In genomic region chrX:5524240-5524881, dm6 we compare ENCODE assay signal across 6 fruit fly cellular contexts.
TF ChIP-seq lines count a peak whose summit lies in the region.

No protein-coding gene starts in this region.

- TF ChIP-seq CTCF in S2 (optimal IDR thresholded peaks at IDR 0.05; lab: Kevin White, UChicago) = peak; percentile 98 to 100
- peak; percentile 94 for TF ChIP-seq CTCF in whole organism, embryonic (GFP tag; optimal IDR thresholded peaks at IDR 0.05; lab: Kevin White, UChicago)

TF ChIP-seq in whole organism, adult, 20 proteins besides CTCF, POLR2A, EP300 and RAD21:
- TF ChIP-seq Mnt (GFP tag; optimal IDR thresholded peaks at IDR 0.05; lab: Kevin White, UChicago) (no peak), pad (GFP tag; optimal IDR thresholded peaks at IDR 0.05; lab: Kevin White, UChicago) (peak; percentile 95), kay (GFP tag; lab: Kevin White, UChicago; ENCODE audit: borderline replicate concordance) (peak; percentile 78), cic (GFP tag; optimal IDR thresholded peaks at IDR 0.05; lab: Kevin White, UChicago) (peak; percentile 6), ovo (GFP tag; optimal IDR thresholded peaks at IDR 0.05; lab: Kevin White, UChicago) (peak; percentile 36), CG7045 (GFP tag; optimal IDR thresholded peaks at IDR 0.05; lab: Kevin White, UChicago) (no peak), toe (GFP tag; optimal IDR thresholded peaks at IDR 0.05; lab: Kevin White, UChicago) (no peak)

TF ChIP-seq in whole organism, embryonic, 481 proteins besides CTCF, POLR2A, EP300 and RAD21 (continues in another document):
- TF ChIP-seq kah (GFP tag; optimal IDR thresholded peaks at IDR 0.05; lab: Kevin White, UChicago) (no peak), B-H2 (GFP tag; optimal IDR thresholded peaks at IDR 0.05; lab: Kevin White, UChicago) (no peak), Dip2 (GFP tag; IDR thresholded peaks at IDR 0.05; lab: Robert Waterston, UW) (peak; percentile 93), Hey (tag; optimal IDR thresholded peaks at IDR 0.05; lab: Kevin White, UChicago) (peak; percentile 45), bbx (GFP tag; IDR thresholded peaks at IDR 0.05; lab: Robert Waterston, UW; ENCODE audit: partially characterized antibody) (peak; percentile 93), stwl (tag; optimal IDR thresholded peaks at IDR 0.05; lab: Kevin White, UChicago) (no peak), crp (GFP tag; optimal IDR thresholded peaks at IDR 0.05; lab: Kevin White, UChicago) (no peak), CG7987 (GFP tag; optimal IDR thresholded peaks at IDR 0.05; lab: Kevin White, UChicago) (no peak), D (optimal IDR thresholded peaks at IDR 0.05; lab: Kevin White, UChicago) (no peak), D (GFP tag; optimal IDR thresholded peaks at IDR 0.05; lab: Kevin White, UChicago) (no peak), vvl (GFP tag; IDR thresholded peaks at IDR 0.05; lab: Robert Waterston, UW) (peak; percentile 51; the same call in 1 of the 2 replicates), HLH4C (GFP tag; IDR thresholded peaks at IDR 0.05; lab: Robert Waterston, UW; ENCODE audit: partially characterized antibody) (peak; percentile 82), ftz-f1 (GFP tag; optimal IDR thresholded peaks at IDR 0.05; lab: Kevin White, UChicago) (peak; percentile 57), Doc3 (GFP tag; IDR thresholded peaks at IDR 0.05; lab: Robert Waterston, UW; ENCODE audit: partially characterized antibody) (0 out of 3 replicates have a peak, but pooled peaks have one; percentile 36), PHDP (tag; optimal IDR thresholded peaks at IDR 0.05; lab: Kevin White, UChicago) (no peak), CG17612 (GFP tag; IDR thresholded peaks at IDR 0.05; lab: Robert Waterston, UW) (no peak), sug (tag; optimal IDR thresholded peaks at IDR 0.05; lab: Kevin White, UChicago) (peak; percentile 60), Gsc (GFP tag; IDR thresholded peaks at IDR 0.05; lab: Robert Waterston, UW) (no peak), Mrtf (GFP tag; IDR thresholded peaks at IDR 0.05; lab: Robert Waterston, UW) (no peak), MBD-R2 (GFP tag; IDR thresholded peaks at IDR 0.05; lab: Robert Waterston, UW) (peak; percentile 13; the same call in 1 of the 2 replicates)

TF ChIP-seq in whole organism, prepupa, 60 proteins besides CTCF, POLR2A, EP300 and RAD21:
- TF ChIP-seq CG31627 (GFP tag; optimal IDR thresholded peaks at IDR 0.05; lab: Kevin White, UChicago) (no peak), svp (GFP tag; lab: Kevin White, UChicago) (peak; percentile 71), CG10631 (GFP tag; optimal IDR thresholded peaks at IDR 0.05; lab: Kevin White, UChicago) (no peak), dac (GFP tag; optimal IDR thresholded peaks at IDR 0.05; lab: Kevin White, UChicago) (no peak), Eip78C (GFP tag; lab: Kevin White, UChicago) (peak; percentile 43), CG15336 (GFP tag; IDR thresholded peaks at IDR 0.05; lab: Robert Waterston, UW) (peak; percentile 32; the same call in 1 of the 2 replicates), CG3919 (GFP tag; optimal IDR thresholded peaks at IDR 0.05; lab: Kevin White, UChicago) (peak; percentile 21), esn (GFP tag; optimal IDR thresholded peaks at IDR 0.05; lab: Kevin White, UChicago) (peak; percentile 12), CG6163 (GFP tag; IDR thresholded peaks at IDR 0.05; lab: Robert Waterston, UW) (no peak), CG6792 (GFP tag; optimal IDR thresholded peaks at IDR 0.05; lab: Kevin White, UChicago) (no peak), topi (GFP tag; optimal IDR thresholded peaks at IDR 0.05; lab: Kevin White, UChicago) (no peak)

TF ChIP-seq in whole organism, pupa, 21 proteins besides CTCF, POLR2A, EP300 and RAD21:
- no peak for TF ChIP-seq CG4496 (GFP tag; IDR thresholded peaks at IDR 0.05; lab: Robert Waterston, UW)
- TF ChIP-seq CG12605 (GFP tag; IDR thresholded peaks at IDR 0.05; lab: Robert Waterston, UW) = peak; percentile 36; the same call in 1 of the 2 replicates
- TF ChIP-seq CG34367 (tag; optimal IDR thresholded peaks at IDR 0.05; lab: Kevin White, UChicago) = no peak
- no peak for TF ChIP-seq gl (tag; optimal IDR thresholded peaks at IDR 0.05; lab: Kevin White, UChicago)
- no peak for TF ChIP-seq Pif1A (GFP tag; optimal IDR thresholded peaks at IDR 0.05; lab: Kevin White, UChicago)
- no peak for TF ChIP-seq CG15710 (tag; optimal IDR thresholded peaks at IDR 0.05; lab: Kevin White, UChicago)
- TF ChIP-seq CG10348 (GFP tag; IDR thresholded peaks at IDR 0.05; lab: Robert Waterston, UW) = peak; percentile 37; the same call in 1 of the 2 replicates
- TF ChIP-seq CG32121 (GFP tag; IDR thresholded peaks at IDR 0.05; lab: Robert Waterston, UW) = peak; percentile 26; the same call in 1 of the 2 replicates
- no peak for TF ChIP-seq CG17806 (tag; optimal IDR thresholded peaks at IDR 0.05; lab: Kevin White, UChicago)
- TF ChIP-seq CG14655 (GFP tag; optimal IDR thresholded peaks at IDR 0.05; lab: Kevin White, UChicago) = no peak
- TF ChIP-seq CG8301 (tag; optimal IDR thresholded peaks at IDR 0.05; lab: Kevin White, UChicago) = no peak
- TF ChIP-seq Pif1B (GFP tag; optimal IDR thresholded peaks at IDR 0.05; lab: Kevin White, UChicago) = no peak
- TF ChIP-seq CG9948 (tag; optimal IDR thresholded peaks at IDR 0.05; lab: Kevin White, UChicago) = no peak
- no peak for TF ChIP-seq fd96Ca (GFP tag; IDR thresholded peaks at IDR 0.05; lab: Robert Waterston, UW)
- no peak for TF ChIP-seq rn (GFP tag; IDR thresholded peaks at IDR 0.05; lab: Robert Waterston, UW)
- TF ChIP-seq EcR (GFP tag; optimal IDR thresholded peaks at IDR 0.05; lab: Kevin White, UChicago) = peak; percentile 32
- no peak for TF ChIP-seq CG13204 (GFP tag; optimal IDR thresholded peaks at IDR 0.05; lab: Kevin White, UChicago)
- no peak for TF ChIP-seq D1 (tag; optimal IDR thresholded peaks at IDR 0.05; lab: Kevin White, UChicago)
- TF ChIP-seq Snoo (tag; optimal IDR thresholded peaks at IDR 0.05; lab: Kevin White, UChicago) = no peak
- TF ChIP-seq CG8159 (tag; optimal IDR thresholded peaks at IDR 0.05; lab: Kevin White, UChicago) = no peak
- peak; percentile 43; the same call in 1 of the 2 replicates for TF ChIP-seq Ets98B (GFP tag; IDR thresholded peaks at IDR 0.05; lab: Robert Waterston, UW)
TF ChIP-seq in whole organism, pupa: peak in this region for 5.

TF ChIP-seq in whole organism, wandering third instar larva, 38 proteins besides CTCF, POLR2A, EP300 and RAD21:
- no peak for TF ChIP-seq woc (GFP tag; optimal IDR thresholded peaks at IDR 0.05; lab: Kevin White, UChicago)
- no peak for TF ChIP-seq N (GFP tag; optimal IDR thresholded peaks at IDR 0.05; lab: Kevin White, UChicago)
- no peak for TF ChIP-seq Sp1 (GFP tag; optimal IDR thresholded peaks at IDR 0.05; lab: Kevin White, UChicago)
- TF ChIP-seq sv (GFP tag; optimal IDR thresholded peaks at IDR 0.05; lab: Kevin White, UChicago) = no peak
- TF ChIP-seq Rel (GFP tag; optimal IDR thresholded peaks at IDR 0.05; lab: Kevin White, UChicago) = no peak
- peak; percentile 56 for TF ChIP-seq Rel (tag; optimal IDR thresholded peaks at IDR 0.05; lab: Kevin White, UChicago)
- peak; percentile 20 for TF ChIP-seq fru (GFP tag; optimal IDR thresholded peaks at IDR 0.05; lab: Kevin White, UChicago)
- no peak for TF ChIP-seq lola (GFP tag; optimal IDR thresholded peaks at IDR 0.05; lab: Kevin White, UChicago)
- TF ChIP-seq Abd-B (GFP tag; optimal IDR thresholded peaks at IDR 0.05; lab: Kevin White, UChicago) = no peak
- TF ChIP-seq br (GFP tag; optimal IDR thresholded peaks at IDR 0.05; lab: Kevin White, UChicago) = peak; percentile 19
- no peak for TF ChIP-seq sage (GFP tag; optimal IDR thresholded peaks at IDR 0.05; lab: Kevin White, UChicago)
- TF ChIP-seq h (GFP tag; optimal IDR thresholded peaks at IDR 0.05; lab: Kevin White, UChicago) = peak; percentile 34
- no peak for TF ChIP-seq Dif (GFP tag; optimal IDR thresholded peaks at IDR 0.05; lab: Kevin White, UChicago; ENCODE audit: partially characterized antibody)
- no peak for TF ChIP-seq tai (GFP tag; optimal IDR thresholded peaks at IDR 0.05; lab: Kevin White, UChicago)
- no peak for TF ChIP-seq Dfd (GFP tag; optimal IDR thresholded peaks at IDR 0.05; lab: Kevin White, UChicago)
- TF ChIP-seq ey (GFP tag; optimal IDR thresholded peaks at IDR 0.05; lab: Kevin White, UChicago) = no peak
- TF ChIP-seq rgr (GFP tag; optimal IDR thresholded peaks at IDR 0.05; lab: Kevin White, UChicago) = no peak
- peak in 1 of 2 experiments; percentile 2 for TF ChIP-seq foxo (GFP tag; optimal IDR thresholded peaks at IDR 0.05; lab: Kevin White, UChicago)
